Worm (Caenorhabditis elegans): ENCODE measurements around the gene C46A5.4.

C46A5.4 gene

ce11 chrIV:7785506-7786065, 28.4 kb upstream of the C46A5.4 start, which contains the start of gene tag-322 (continued):
- TF ChIP-seq nhr-11 (tag; optimal IDR thresholded peaks at IDR 0.05) (no peak), ztf-11 (tag; optimal IDR thresholded peaks at IDR 0.05) (no peak), unc-62 (GFP tag; optimal IDR thresholded peaks at IDR 0.05) (no peak), ama-1 (optimal IDR thresholded peaks at IDR 0.05) (no peak), R02D3.7 (tag; optimal IDR thresholded peaks at IDR 0.05) (peak; percentile 55), sea-2 (GFP tag; optimal IDR thresholded peaks at IDR 0.05) (no peak), daf-12 (tag; optimal IDR thresholded peaks at IDR 0.05) (no peak)

ce11 chrIV:7783801-7784411, 26.8 kb upstream of the C46A5.4 start, which contains the start of gene tag-321:
Gene tag-321 (minus strand): TSS chrIV:7783851.
- TF ChIP-seq tbx-2 (tag; optimal IDR thresholded peaks at IDR 0.05): no peak
- TF ChIP-seq elt-2 (tag; optimal IDR thresholded peaks at IDR 0.05): peak; percentile 68
- TF ChIP-seq jun-1 (tag; optimal IDR thresholded peaks at IDR 0.05): peak; percentile 6

ce11 chrIV:7782292-7782691, 25.1 kb upstream of the C46A5.4 start, which contains the start of gene sec-10:
Gene sec-10 (minus strand): TSS chrIV:7782499.
- TF ChIP-seq pha-4 (tag; optimal IDR thresholded peaks at IDR 0.05) (peak; percentile 18), elt-2 (tag; optimal IDR thresholded peaks at IDR 0.05) (peak; percentile 40), mdl-1 (tag; optimal IDR thresholded peaks at IDR 0.05) (no peak), aly-2 (tag; optimal IDR thresholded peaks at IDR 0.05) (no peak), egl-5 (tag; optimal IDR thresholded peaks at IDR 0.05) (no peak), nhr-67 (tag; optimal IDR thresholded peaks at IDR 0.05) (no peak)

ce11 chrIV:7778865-7779264, 21.7 kb upstream of the C46A5.4 start, which contains the start of gene rpap-3:
Gene rpap-3 (minus strand): TSS chrIV:7778965.
- TF ChIP-seq ztf-11 (tag; optimal IDR thresholded peaks at IDR 0.05) (no peak), nhr-11 (tag; optimal IDR thresholded peaks at IDR 0.05) (no peak), nhr-76 (tag; optimal IDR thresholded peaks at IDR 0.05) (no peak)

ce11 chrIV:7775725-7776124, 18.6 kb upstream of the C46A5.4 start, which contains the start of gene swd-2.1:
Gene swd-2.1 (plus strand): TSS chrIV:7776025.
- TF ChIP-seq lin-39 (tag; optimal IDR thresholded peaks at IDR 0.05) (no peak), lin-15B (tag; optimal IDR thresholded peaks at IDR 0.05) (no peak), ceh-16 (tag; optimal IDR thresholded peaks at IDR 0.05) (no peak)

- no peak for TF ChIP-seq eor-1 (tag; optimal IDR thresholded peaks at IDR 0.05)
- TF ChIP-seq R02D3.7 (tag; optimal IDR thresholded peaks at IDR 0.05): peak; percentile 5
- TF ChIP-seq snpc-4 (tag; optimal IDR thresholded peaks at IDR 0.05): peak; percentile 13
- no peak for TF ChIP-seq skn-1 (tag; optimal IDR thresholded peaks at IDR 0.05)
- TF ChIP-seq nhr-23 (tag; optimal IDR thresholded peaks at IDR 0.05): peak; percentile 28
- TF ChIP-seq pha-4 (tag; optimal IDR thresholded peaks at IDR 0.05): peak; percentile 72
- no peak for TF ChIP-seq daf-12 (tag; optimal IDR thresholded peaks at IDR 0.05)
- no peak for TF ChIP-seq unc-62 (GFP tag; optimal IDR thresholded peaks at IDR 0.05)
- peak; percentile 3 for TF ChIP-seq elt-2 (tag; optimal IDR thresholded peaks at IDR 0.05)
- TF ChIP-seq lin-15B (tag; optimal IDR thresholded peaks at IDR 0.05): peak; percentile 75
These were observed 17.1 kb upstream of the C46A5.4 start, which contains the start of the genes hcf-1 and swd-2.2 for ce11 chrIV:7774206-7774605. Gene hcf-1 (minus strand): TSS chrIV:7774275. Gene swd-2.2 (plus strand): TSS chrIV:7774411.

- TF ChIP-seq aly-2 (tag; optimal IDR thresholded peaks at IDR 0.05): no peak
- no peak for TF ChIP-seq nhr-237 (tag; optimal IDR thresholded peaks at IDR 0.05)
- no peak for TF ChIP-seq ceh-82 (tag; optimal IDR thresholded peaks at IDR 0.05)
These were observed 13.0 kb upstream of the C46A5.4 start, which contains the start of gene rdl-1 for ce11 chrIV:7770162-7770561. Gene rdl-1 (minus strand): TSS chrIV:7770262.

ce11 chrIV:7764319-7764718, 7.2 kb upstream of the C46A5.4 start:
- TF ChIP-seq fos-1 (tag; optimal IDR thresholded peaks at IDR 0.05) (no peak), egl-5 (tag; optimal IDR thresholded peaks at IDR 0.05) (no peak), lin-39 (tag; optimal IDR thresholded peaks at IDR 0.05) (no peak), elt-2 (tag; optimal IDR thresholded peaks at IDR 0.05) (no peak), elt-1 (tag; optimal IDR thresholded peaks at IDR 0.05) (no peak)

Data from whole organism, L3 larva.